Fruit fly (Drosophila melanogaster) whole organism: ENCODE data around the gene CG14219.

Source experiments
- CG8478 ChIP-seq: fragments of >200 bp; optimal IDR thresholded peaks from 2 replicates; lab custom pipeline; 2018; ENCODE audit warnings: inconsistent platforms
- Dll ChIP-seq: fragments of >200 bp; optimal IDR thresholded peaks from 2 replicates; lab custom pipeline; 2017
- EcR ChIP-seq, 2 experiments: fragments of >200 bp; optimal IDR thresholded peaks; 2 replicates each; lab custom pipeline; 2017; ENCODE audit warnings: missing biosample characterization in 2 of 2, missing genetic modification characterization in 2 of 2, missing genetic modification reagents in 2 of 2
- pan ChIP-seq: fragments of >200 bp; optimal IDR thresholded peaks from 2 replicates; lab custom pipeline; 2017
- psq ChIP-seq: fragments of >200 bp; optimal IDR thresholded peaks from 2 replicates; lab custom pipeline; 2017
- usp ChIP-seq: fragments of >200 bp; optimal IDR thresholded peaks from 2 replicates; lab custom pipeline; 2017; ENCODE audit warnings: missing biosample characterization, missing genetic modification characterization, mixed read lengths

- no peak for TF ChIP-seq EcR (GFP tag; optimal IDR thresholded peaks at IDR 0.05; lab: Kevin White, UChicago)
- no peak for TF ChIP-seq usp (GFP tag; lab: Kevin White, UChicago)
- TF ChIP-seq psq (lab: Kevin White, UChicago): no peak
- no peak for TF ChIP-seq pan (lab: Kevin White, UChicago)
- no peak for TF ChIP-seq Dll (lab: Kevin White, UChicago)
- TF ChIP-seq CG8478: no peak
These were observed 24.2 kb downstream of the CG14219 start, which contains the start of the genes Grip84 and car for dm6 chrX:19565714-19566316.
